Worm (Caenorhabditis elegans) whole organism, mixed stage, embryonic: ENCODE data around the gene srh-33.

ENCODE experiments used
- ceh-39 ChIP-seq: fragments of 150-350 bp; optimal IDR thresholded peaks from 2 replicates; lab custom pipeline; 2014; ENCODE audit warnings: missing biosample characterization, missing genetic modification characterization
- elt-1 ChIP-seq: sonication (generic microtip); optimal IDR thresholded peaks from 2 replicates; lab custom pipeline; 2017; ENCODE audit warnings: missing genetic modification characterization, mild to moderate bottlenecking, missing compliant biosample characterization, antibody characterized with exemption, moderate library complexity, borderline replicate concordance; ENCODE audit not compliant: insufficient read depth
- elt-3 ChIP-seq: fragments of 150-350 bp; optimal IDR thresholded peaks from 2 replicates; lab custom pipeline; 2014; ENCODE audit warnings: missing biosample characterization, missing genetic modification characterization
- ham-2 ChIP-seq: fragments of 200-800 bp; sonication (Bioruptor generic); optimal IDR thresholded peaks from 2 replicates; lab custom pipeline; 2018; ENCODE audit warnings: mild to moderate bottlenecking, missing genetic modification characterization, missing compliant biosample characterization
- lin-32 ChIP-seq: fragments of 200-800 bp; sonication (Bioruptor generic); optimal IDR thresholded peaks from 2 replicates; lab custom pipeline; 2018; ENCODE audit warnings: mild to moderate bottlenecking, missing genetic modification characterization, missing compliant biosample characterization
- mab-5 ChIP-seq: fragments of 150-350 bp; optimal IDR thresholded peaks from 2 replicates; lab custom pipeline; 2014; ENCODE audit warnings: missing biosample characterization, missing genetic modification characterization
- nhr-2 ChIP-seq: fragments of 150-350 bp; optimal IDR thresholded peaks from 2 replicates; lab custom pipeline; 2014; ENCODE audit warnings: missing biosample characterization, missing genetic modification characterization
- nhr-28 ChIP-seq: fragments of 150-350 bp; optimal IDR thresholded peaks from 2 replicates; lab custom pipeline; 2014; ENCODE audit warnings: missing biosample characterization, missing genetic modification characterization
- nhr-76 ChIP-seq: sonication (generic microtip); optimal IDR thresholded peaks from 2 replicates; lab custom pipeline; 2017; ENCODE audit warnings: missing biosample characterization, missing genetic modification characterization
- pha-4 ChIP-seq: fragments of 150-350 bp; optimal IDR thresholded peaks from 2 replicates; lab custom pipeline; 2018; ENCODE audit warnings: missing biosample characterization, missing genetic modification reagents, missing genetic modification characterization

ce11 chrV:472589-472988, 29.5 kb upstream of the srh-33 start, which contains the start of gene srt-31:
- TF ChIP-seq nhr-28 (tag; lab: Kevin White, UChicago), result no peak
- TF ChIP-seq lin-32 (GFP tag; lab: Kevin White, UChicago), result no peak
- TF ChIP-seq nhr-2 (tag; lab: Kevin White, UChicago), result no peak
- TF ChIP-seq ceh-39 (tag; lab: Kevin White, UChicago), result no peak
- no peak for TF ChIP-seq pha-4 (tag; lab: Kevin White, UChicago)
- TF ChIP-seq elt-1 (tag; lab: Kevin White, UChicago), result no peak
- no peak for TF ChIP-seq mab-5 (tag; lab: Kevin White, UChicago)
- no peak for TF ChIP-seq elt-3 (tag; lab: Kevin White, UChicago)
- TF ChIP-seq nhr-76, result no peak
- no peak for TF ChIP-seq ham-2
